Fruit fly (Drosophila melanogaster): ENCODE measurements around the gene Usp32.

Gene Usp32

DNA sequence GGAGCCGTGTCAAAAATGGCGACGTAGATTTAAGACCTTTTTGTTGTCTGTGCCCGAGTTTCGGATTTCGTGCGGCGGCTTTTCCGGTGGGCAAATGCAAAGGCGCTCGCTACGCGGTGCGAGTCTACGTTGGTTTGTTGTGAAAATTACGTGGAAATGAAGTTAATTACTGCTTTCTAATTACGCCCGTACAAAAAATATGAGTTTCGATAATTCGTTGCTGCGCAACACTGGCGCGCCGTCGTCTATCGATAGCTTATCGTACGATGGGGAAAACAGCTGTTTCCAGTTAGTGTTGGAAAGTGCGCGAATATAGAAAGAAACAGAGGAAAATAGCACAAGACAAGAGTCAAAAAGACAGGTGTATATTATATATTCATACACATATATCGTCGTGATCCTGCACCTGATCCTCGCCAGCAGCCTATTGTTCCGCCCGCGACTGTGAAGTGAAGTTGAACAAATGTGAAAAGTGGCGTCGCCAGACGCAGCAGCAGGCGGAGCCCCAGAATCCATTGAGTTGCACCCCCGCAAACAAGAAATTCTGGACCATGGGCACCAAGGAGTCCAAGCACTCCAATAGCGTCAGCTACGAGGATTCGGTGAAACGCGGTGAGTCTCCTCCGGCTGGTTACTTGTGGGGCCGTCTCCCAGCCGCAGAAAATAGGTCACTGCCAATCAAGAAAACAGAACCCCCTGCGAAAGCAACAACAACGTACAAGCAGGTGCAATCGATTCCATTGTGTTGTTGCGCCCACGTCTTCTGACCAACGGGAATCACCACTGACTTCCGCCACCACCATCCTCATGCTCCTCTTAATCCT lies at the start of gene Usp32, which contains the start of gene Rab8 (continued):
- TF ChIP-seq CG7786 (GFP tag; optimal IDR thresholded peaks at IDR 0.05) (peak; percentile 76), vvl (GFP tag; IDR thresholded peaks at IDR 0.05) (peak; percentile 77), pho (GFP tag; optimal IDR thresholded peaks at IDR 0.05) (peak; percentile 75), Lhr (GFP tag; optimal IDR thresholded peaks at IDR 0.05) (peak; percentile 46), CG7271 (tag; optimal IDR thresholded peaks at IDR 0.05) (peak; percentile 22), prd (optimal IDR thresholded peaks at IDR 0.05) (no peak), prd (GFP tag; IDR thresholded peaks at IDR 0.05) (0 out of 3 replicates have a peak, but pooled peaks have one; percentile 26), zen2 (GFP tag; IDR thresholded peaks at IDR 0.05; ENCODE audit: partially characterized antibody) (peak; percentile 70; the same call in 1 of the 3 replicates), caup (GFP tag; optimal IDR thresholded peaks at IDR 0.05; ENCODE audit: severe bottlenecking) (peak; percentile 81), CG7928 (GFP tag; optimal IDR thresholded peaks at IDR 0.05) (peak; percentile 8), maf-S (GFP tag; optimal IDR thresholded peaks at IDR 0.05) (peak; percentile 53), Fer1 (GFP tag; optimal IDR thresholded peaks at IDR 0.05) (peak; percentile 76), her (GFP tag; optimal IDR thresholded peaks at IDR 0.05) (peak; percentile 80), p53 (GFP tag; optimal IDR thresholded peaks at IDR 0.05) (peak; percentile 64), CG9797 (GFP tag; optimal IDR thresholded peaks at IDR 0.05) (peak; percentile 48), Optix (GFP tag; IDR thresholded peaks at IDR 0.05) (0 out of 3 replicates have a peak, but pooled peaks have one; percentile 43), croc (GFP tag; conservative IDR thresholded peaks at IDR 0.05) (peak; percentile 28; the same call in 1 of the 3 replicates), Xbp1 (GFP tag; optimal IDR thresholded peaks at IDR 0.05) (peak; percentile 77), CG4424 (GFP tag; optimal IDR thresholded peaks at IDR 0.05) (peak; percentile 51), Ssrp (tag; optimal IDR thresholded peaks at IDR 0.05) (no peak), br (optimal IDR thresholded peaks at IDR 0.05) (no peak), disco-r (GFP tag; optimal IDR thresholded peaks at IDR 0.05) (peak; percentile 39), bsh (GFP tag; optimal IDR thresholded peaks at IDR 0.05) (peak in 1 of 2 experiments; percentile 10), CG10565 (GFP tag; optimal IDR thresholded peaks at IDR 0.05) (no peak), CG17802 (tag; optimal IDR thresholded peaks at IDR 0.05) (no peak), yki (optimal IDR thresholded peaks at IDR 0.05) (no peak), CG3847 (GFP tag; IDR thresholded peaks at IDR 0.05) (peak; percentile 88), az2 (GFP tag; optimal IDR thresholded peaks at IDR 0.05) (peak; percentile 34), rib (GFP tag; IDR thresholded peaks at IDR 0.05) (peak; percentile 48), Tbp (GFP tag; optimal IDR thresholded peaks at IDR 0.05) (no peak), nmo (GFP tag; optimal IDR thresholded peaks at IDR 0.05) (peak; percentile 61), CG2116 (GFP tag; optimal IDR thresholded peaks at IDR 0.05) (peak; percentile 90), ewg (GFP tag; optimal IDR thresholded peaks at IDR 0.05) (no peak), CG3281 (GFP tag; optimal IDR thresholded peaks at IDR 0.05) (peak; percentile 75), CG12071 (GFP tag; optimal IDR thresholded peaks at IDR 0.05) (peak; percentile 1), CG17359 (tag; optimal IDR thresholded peaks at IDR 0.05) (peak; percentile 32), gfzf (GFP tag; optimal IDR thresholded peaks at IDR 0.05) (peak; percentile 11), hth (optimal IDR thresholded peaks at IDR 0.05) (no peak), Dek (tag; optimal IDR thresholded peaks at IDR 0.05) (peak; percentile 30), emc (GFP tag; optimal IDR thresholded peaks at IDR 0.05) (peak; percentile 25), CG11456 (GFP tag; IDR thresholded peaks at IDR 0.05) (peak; percentile 78), CG4328 (GFP tag; optimal IDR thresholded peaks at IDR 0.05) (peak; percentile 74), fd3F (GFP tag; optimal IDR thresholded peaks at IDR 0.05) (peak; percentile 22), btn (GFP tag; optimal IDR thresholded peaks at IDR 0.05) (peak; percentile 40), cg (GFP tag; optimal IDR thresholded peaks at IDR 0.05) (peak; percentile 61), CG8290 (GFP tag; optimal IDR thresholded peaks at IDR 0.05) (peak; percentile 21), CG8290 (tag; optimal IDR thresholded peaks at IDR 0.05) (no peak), CG8944 (GFP tag; optimal IDR thresholded peaks at IDR 0.05) (peak; percentile 57), CG9727 (GFP tag; optimal IDR thresholded peaks at IDR 0.05) (peak; percentile 49), CG6854 (GFP tag; optimal IDR thresholded peaks at IDR 0.05) (no peak)

All from whole organism, embryonic.